Fruit fly (Drosophila melanogaster): Measurements from ENCODE around the gene CG15211.
A peak's percentile ranks its signal among the peaks of the same experiment; 100 is the strongest.

The CG15211 gene

DNA sequence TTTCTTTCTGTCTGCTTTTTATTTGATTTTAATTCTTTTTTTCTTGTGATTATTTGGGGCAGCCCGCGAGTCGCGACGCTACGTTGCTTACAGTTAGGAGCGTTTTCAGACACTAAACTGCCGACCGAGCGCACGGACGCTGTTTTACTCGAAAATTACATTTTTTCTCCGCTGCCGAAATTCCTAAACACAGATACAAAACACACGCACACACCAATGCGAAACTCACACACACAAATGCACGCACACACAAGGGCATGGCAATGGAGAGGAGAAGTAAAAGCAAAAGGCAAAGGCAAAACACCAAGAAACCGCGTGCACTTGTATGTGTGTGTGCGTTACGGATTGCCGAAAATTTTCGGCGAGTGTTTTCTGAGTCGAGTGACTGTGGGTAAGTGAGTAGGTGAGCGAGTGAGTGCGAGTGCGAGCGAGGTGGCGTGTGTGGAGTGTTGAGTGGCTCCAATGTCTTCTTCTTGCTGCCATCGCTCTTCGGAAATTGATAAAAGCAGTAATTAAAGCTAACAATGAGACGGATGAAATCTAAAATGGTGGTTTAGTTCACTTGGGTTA lies 43.3 kb downstream of the CG15211 start:
- TF ChIP-seq fkh (GFP tag; optimal IDR thresholded peaks at IDR 0.05) (peak; percentile 30), CG6854 (GFP tag; optimal IDR thresholded peaks at IDR 0.05) (peak; percentile 15), Eip78C (GFP tag) (peak; percentile 55), ss (GFP tag; optimal IDR thresholded peaks at IDR 0.05) (no peak), eg (GFP tag; IDR thresholded peaks at IDR 0.05) (0 out of 3 replicates have a peak, but pooled peaks have one; percentile 19)

DNA sequence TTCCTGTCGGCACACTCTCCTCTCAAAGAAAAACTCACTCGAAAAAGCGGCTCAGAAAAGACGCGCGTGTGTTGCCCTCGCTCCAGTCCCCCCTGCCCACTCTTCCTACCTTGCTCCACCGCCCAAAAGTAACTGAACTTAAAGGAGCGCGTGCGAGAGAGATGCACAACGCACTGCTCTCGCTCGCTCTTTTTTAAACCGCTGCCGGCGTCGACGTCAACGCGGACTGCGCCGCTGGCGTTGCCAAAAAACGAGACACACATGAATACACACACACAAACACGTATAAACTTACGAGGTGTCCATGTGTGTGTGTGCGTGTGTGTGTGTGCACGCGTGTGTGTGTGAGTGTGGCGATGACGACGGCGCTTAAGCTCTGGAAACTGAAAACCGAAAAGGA lies 44.5 kb downstream of the CG15211 start:
- TF ChIP-seq vri (GFP tag; optimal IDR thresholded peaks at IDR 0.05) = no peak
- no peak for TF ChIP-seq esn (GFP tag; optimal IDR thresholded peaks at IDR 0.05)
- TF ChIP-seq CG3919 (GFP tag; optimal IDR thresholded peaks at IDR 0.05) = no peak
- no peak for TF ChIP-seq fd59A (GFP tag; optimal IDR thresholded peaks at IDR 0.05)
- TF ChIP-seq CG11294 (GFP tag; IDR thresholded peaks at IDR 0.05) = no peak
- no peak for TF ChIP-seq CG7368 (GFP tag; optimal IDR thresholded peaks at IDR 0.05)
- TF ChIP-seq achi (GFP tag; optimal IDR thresholded peaks at IDR 0.05) = no peak
- TF ChIP-seq topi (GFP tag; optimal IDR thresholded peaks at IDR 0.05) = no peak
- no peak for TF ChIP-seq CG6163 (GFP tag; IDR thresholded peaks at IDR 0.05)
- TF ChIP-seq lz (GFP tag; optimal IDR thresholded peaks at IDR 0.05) = no peak
- TF ChIP-seq OdsH (GFP tag; optimal IDR thresholded peaks at IDR 0.05) = no peak
- no peak for TF ChIP-seq Hr38 (GFP tag; optimal IDR thresholded peaks at IDR 0.05)
- no peak for TF ChIP-seq Eip75B (GFP tag; optimal IDR thresholded peaks at IDR 0.05)
- TF ChIP-seq CG1621 (tag; optimal IDR thresholded peaks at IDR 0.05) = no peak
- no peak for TF ChIP-seq Lpt (GFP tag; optimal IDR thresholded peaks at IDR 0.05)
- TF ChIP-seq CG10669 (GFP tag; optimal IDR thresholded peaks at IDR 0.05) = no peak
- TF ChIP-seq fkh (GFP tag; optimal IDR thresholded peaks at IDR 0.05) = no peak
- no peak for TF ChIP-seq CG32006 (GFP tag; optimal IDR thresholded peaks at IDR 0.05)
- TF ChIP-seq Smox (GFP tag; optimal IDR thresholded peaks at IDR 0.05) = no peak
- TF ChIP-seq CG11762 (GFP tag; optimal IDR thresholded peaks at IDR 0.05; ENCODE audit: insufficient read depth) = no peak

DNA sequence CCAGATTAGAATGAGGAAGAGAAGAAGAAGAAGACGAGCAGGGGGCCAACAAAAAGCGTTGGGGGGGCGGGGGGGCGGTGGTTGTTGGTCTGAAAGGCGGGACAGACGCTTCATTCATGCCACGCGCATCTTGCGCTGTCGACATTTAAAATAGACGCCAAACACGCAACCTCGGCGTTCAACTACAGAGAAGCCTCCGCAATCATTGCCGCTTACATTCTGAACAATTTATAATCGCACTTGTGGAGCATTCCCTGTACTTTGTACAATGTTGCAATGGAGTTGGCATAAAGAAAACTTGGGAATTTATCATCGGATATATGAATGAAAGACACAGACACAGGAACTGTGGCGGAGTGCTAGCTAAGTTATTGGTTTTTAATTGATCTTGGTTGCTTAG lies 48.4 kb downstream of the CG15211 start:
- peak; percentile 88 for TF ChIP-seq dsx (GFP tag; optimal IDR thresholded peaks at IDR 0.05; ENCODE audit: poor library complexity, severe bottlenecking)
- TF ChIP-seq ss (GFP tag; optimal IDR thresholded peaks at IDR 0.05) = peak in 1 of 2 experiments; percentile 73
- no peak for TF ChIP-seq Sox14 (GFP tag; optimal IDR thresholded peaks at IDR 0.05)

DNA sequence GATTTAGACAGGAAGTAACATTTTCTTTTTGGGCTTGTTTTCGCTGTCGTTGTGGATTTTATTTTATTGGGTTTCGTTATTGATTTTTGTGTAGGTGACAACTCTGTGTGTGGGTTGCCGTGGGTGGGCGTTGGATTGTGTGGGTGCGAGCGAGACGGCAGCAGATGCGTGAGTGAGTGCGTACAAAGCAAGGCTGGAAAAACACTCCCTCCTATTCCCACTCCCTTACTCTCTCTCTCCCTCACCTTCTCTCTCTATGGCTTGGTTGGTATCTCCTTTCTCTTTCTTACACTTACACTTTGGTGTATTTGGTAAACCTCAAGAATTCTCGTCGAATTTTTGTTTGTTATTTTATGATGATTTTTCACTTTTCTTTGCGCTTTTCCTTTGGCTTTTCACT lies 49.8 kb downstream of the CG15211 start:
- TF ChIP-seq fkh (GFP tag; optimal IDR thresholded peaks at IDR 0.05) (peak; percentile 28), CG6854 (GFP tag; optimal IDR thresholded peaks at IDR 0.05) (no peak)

DNA sequence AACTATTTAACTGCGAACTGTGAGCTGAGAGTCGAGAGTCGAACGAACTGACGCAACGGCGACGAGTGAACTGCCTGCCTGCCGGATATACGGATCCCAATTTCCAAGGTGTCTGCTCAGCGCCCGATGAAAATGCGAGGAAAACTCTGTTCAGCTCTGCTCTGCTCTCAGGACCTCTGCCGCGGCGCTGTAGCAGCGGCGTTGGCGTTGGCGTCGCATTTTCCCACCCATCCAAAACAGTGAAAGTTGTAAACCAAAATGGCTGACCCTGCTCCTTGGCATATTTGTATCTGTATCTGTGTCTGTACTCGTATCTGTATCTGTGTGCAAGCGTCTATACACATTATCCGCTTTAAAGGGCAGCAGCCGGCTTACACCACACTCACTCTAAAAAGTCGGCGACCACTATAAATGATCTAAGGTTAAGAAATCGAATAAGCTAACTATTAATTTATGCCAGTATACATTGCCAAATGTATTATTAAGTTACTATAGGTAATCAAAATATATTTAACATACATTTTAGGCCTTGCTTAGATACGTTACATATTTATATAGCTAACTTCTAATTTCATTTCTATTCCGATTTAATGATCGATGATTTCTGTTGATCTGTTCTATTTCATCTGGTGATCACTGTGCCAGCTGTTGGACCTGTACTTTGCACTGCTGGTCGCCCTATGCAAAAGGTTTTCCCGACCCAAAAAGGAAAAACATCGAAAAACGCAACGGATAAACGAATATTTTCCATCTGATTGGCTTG lies 50.5 kb downstream of the CG15211 start:
- no peak for TF ChIP-seq CG3032 (tag; optimal IDR thresholded peaks at IDR 0.05)
- TF ChIP-seq CG7368 (GFP tag; optimal IDR thresholded peaks at IDR 0.05) = no peak
- no peak for TF ChIP-seq CG6792 (GFP tag; optimal IDR thresholded peaks at IDR 0.05)
- peak; percentile 21 for TF ChIP-seq svp (GFP tag)
- TF ChIP-seq esn (GFP tag; optimal IDR thresholded peaks at IDR 0.05) = no peak

DNA sequence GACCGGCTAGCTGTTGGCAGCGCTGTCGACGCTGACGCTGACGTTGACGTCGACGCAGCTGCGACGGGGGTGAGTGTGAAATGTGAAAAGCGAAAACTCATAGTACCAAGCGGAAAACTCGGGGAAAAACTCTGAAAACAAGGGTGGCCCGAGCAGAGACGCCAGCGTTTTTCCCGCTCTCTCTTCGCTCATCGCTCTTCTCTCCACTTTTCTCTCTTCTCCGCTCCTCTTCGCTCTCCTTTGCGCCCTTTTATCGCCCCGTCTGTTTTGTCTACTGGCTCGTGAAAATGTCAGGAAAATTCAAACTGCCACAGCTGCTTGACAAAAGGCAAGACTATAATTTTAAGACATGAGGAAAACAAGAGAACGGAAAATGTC lies 51.1 kb downstream of the CG15211 start:
- TF ChIP-seq ss (GFP tag; optimal IDR thresholded peaks at IDR 0.05) = no peak
- TF ChIP-seq CG3032 (tag; optimal IDR thresholded peaks at IDR 0.05) = no peak
- no peak for TF ChIP-seq CG15336 (GFP tag; IDR thresholded peaks at IDR 0.05)
- no peak for TF ChIP-seq Met (GFP tag; optimal IDR thresholded peaks at IDR 0.05)
- TF ChIP-seq CG11294 (GFP tag; IDR thresholded peaks at IDR 0.05) = no peak
- TF ChIP-seq CG32006 (GFP tag; optimal IDR thresholded peaks at IDR 0.05) = no peak
- TF ChIP-seq salr (GFP tag; optimal IDR thresholded peaks at IDR 0.05) = no peak
- no peak for TF ChIP-seq CG8632 (GFP tag; optimal IDR thresholded peaks at IDR 0.05)
- TF ChIP-seq Eip75B (GFP tag; optimal IDR thresholded peaks at IDR 0.05) = no peak
- TF ChIP-seq CG11762 (GFP tag; optimal IDR thresholded peaks at IDR 0.05; ENCODE audit: insufficient read depth) = no peak
- TF ChIP-seq Hr39 (GFP tag; optimal IDR thresholded peaks at IDR 0.05) = no peak
- no peak for TF ChIP-seq Sox102F (GFP tag; optimal IDR thresholded peaks at IDR 0.05)
- no peak for TF ChIP-seq Ets96B (tag; optimal IDR thresholded peaks at IDR 0.05)
